Worm (Caenorhabditis elegans): ENCODE measurements around the gene F22F7.2.

The F22F7.2 gene

DNA sequence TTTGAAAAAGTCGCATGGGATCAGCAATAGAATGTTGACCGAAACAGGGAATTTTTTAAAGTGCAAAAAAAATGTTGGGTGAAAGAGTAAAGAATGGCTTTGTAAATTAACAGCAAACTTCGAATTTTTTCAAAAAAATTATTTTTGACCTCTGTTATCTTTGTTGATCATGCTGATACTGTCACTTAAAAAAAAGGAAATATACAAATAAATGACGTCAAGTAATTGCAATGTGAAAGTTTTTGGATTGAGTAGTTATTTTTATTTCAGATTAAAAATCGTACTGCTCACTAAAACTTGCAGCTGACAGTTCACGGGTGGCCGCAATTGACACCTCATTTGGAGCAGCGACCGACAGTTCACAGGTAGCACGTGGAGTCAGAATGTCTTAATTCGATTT is 28.3 kb downstream of the F22F7.2 start, which contains the start of gene C45H4.13:
Gene C45H4.13, minus strand, starts transcription at position 101 of the 400 bp plus-strand sequence.
- TF ChIP-seq nhr-23 (tag; optimal IDR thresholded peaks at IDR 0.05): no peak
- no peak for TF ChIP-seq nhr-11 (tag; optimal IDR thresholded peaks at IDR 0.05)
- no peak for TF ChIP-seq nhr-21 (tag; optimal IDR thresholded peaks at IDR 0.05)
- no peak for TF ChIP-seq ztf-1 (GFP tag; conservative IDR thresholded peaks at IDR 0.05)
- TF ChIP-seq nhr-237 (tag; optimal IDR thresholded peaks at IDR 0.05): no peak
- TF ChIP-seq blmp-1 (tag; optimal IDR thresholded peaks at IDR 0.05; ENCODE audit: insufficient read depth): no peak
- no peak for TF ChIP-seq ceh-16 (tag; optimal IDR thresholded peaks at IDR 0.05)
- TF ChIP-seq ztf-11 (tag; optimal IDR thresholded peaks at IDR 0.05): no peak
- no peak for TF ChIP-seq ama-1 (optimal IDR thresholded peaks at IDR 0.05)
- TF ChIP-seq zag-1 (tag; optimal IDR thresholded peaks at IDR 0.05): no peak
- TF ChIP-seq aly-2 (tag; optimal IDR thresholded peaks at IDR 0.05): no peak
- TF ChIP-seq lin-11 (tag; optimal IDR thresholded peaks at IDR 0.05): no peak
- no peak for TF ChIP-seq nhr-25 (tag; optimal IDR thresholded peaks at IDR 0.05)
- no peak for TF ChIP-seq fos-1 (tag; optimal IDR thresholded peaks at IDR 0.05)

DNA sequence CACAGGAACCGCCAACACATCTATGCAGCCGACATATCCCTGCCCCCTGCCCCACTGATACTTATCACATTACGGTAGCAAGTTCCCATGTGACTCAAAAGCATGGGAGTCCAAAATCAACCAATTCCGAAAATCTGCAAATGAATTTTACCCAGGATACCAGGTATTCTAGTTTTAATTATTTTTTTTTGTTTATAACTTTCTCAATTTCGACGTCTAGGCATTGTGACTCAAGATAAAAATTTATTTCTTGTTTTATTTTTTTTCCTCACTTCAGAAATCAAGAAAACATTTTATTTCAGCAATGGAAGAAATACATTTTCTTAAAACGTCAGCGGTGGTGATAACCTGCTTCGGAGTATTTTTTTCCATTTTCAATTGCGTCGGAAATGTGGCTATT is 28.9 kb downstream of the F22F7.2 start, which contains the start of gene srbc-24:
Gene srbc-24, plus strand, starts transcription at position 301 of the 400 bp plus-strand sequence.
- no peak for TF ChIP-seq elt-3 (tag; optimal IDR thresholded peaks at IDR 0.05)

DNA sequence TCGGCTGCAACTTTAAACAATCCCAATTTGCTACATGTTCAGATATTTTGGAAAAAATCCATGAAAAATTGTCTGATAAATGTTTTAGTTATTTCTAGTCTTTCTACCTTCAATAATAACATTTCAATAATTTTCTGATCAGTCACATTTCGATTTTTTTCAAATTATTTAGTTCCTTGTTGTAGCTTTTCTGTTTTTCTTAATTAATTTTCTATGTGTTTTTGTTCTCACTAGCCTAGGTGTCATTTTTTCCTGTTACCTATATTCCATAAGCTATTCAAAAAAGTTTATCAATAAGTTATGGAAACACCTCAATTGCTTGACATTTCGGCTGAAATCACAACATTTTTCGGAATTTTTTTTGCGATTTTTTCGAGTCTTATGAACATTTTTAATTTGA is 30.7 kb downstream of the F22F7.2 start, which contains the start of gene srbc-23:
Gene srbc-23, plus strand, starts transcription at position 301 of the 400 bp plus-strand sequence.
- TF ChIP-seq nhr-10 (tag; optimal IDR thresholded peaks at IDR 0.05) (no peak), nhr-12 (tag; optimal IDR thresholded peaks at IDR 0.05) (no peak), R02D3.7 (tag; optimal IDR thresholded peaks at IDR 0.05) (no peak), ZK546.5 (tag; optimal IDR thresholded peaks at IDR 0.05) (no peak), gmeb-1 (tag; optimal IDR thresholded peaks at IDR 0.05) (no peak), sem-4 (tag; optimal IDR thresholded peaks at IDR 0.05) (no peak), lin-11 (tag; optimal IDR thresholded peaks at IDR 0.05) (no peak), peb-1 (tag; optimal IDR thresholded peaks at IDR 0.05) (no peak), nhr-11 (tag; optimal IDR thresholded peaks at IDR 0.05) (no peak), nhr-25 (tag; optimal IDR thresholded peaks at IDR 0.05) (no peak), snpc-4 (tag; optimal IDR thresholded peaks at IDR 0.05) (no peak)

DNA sequence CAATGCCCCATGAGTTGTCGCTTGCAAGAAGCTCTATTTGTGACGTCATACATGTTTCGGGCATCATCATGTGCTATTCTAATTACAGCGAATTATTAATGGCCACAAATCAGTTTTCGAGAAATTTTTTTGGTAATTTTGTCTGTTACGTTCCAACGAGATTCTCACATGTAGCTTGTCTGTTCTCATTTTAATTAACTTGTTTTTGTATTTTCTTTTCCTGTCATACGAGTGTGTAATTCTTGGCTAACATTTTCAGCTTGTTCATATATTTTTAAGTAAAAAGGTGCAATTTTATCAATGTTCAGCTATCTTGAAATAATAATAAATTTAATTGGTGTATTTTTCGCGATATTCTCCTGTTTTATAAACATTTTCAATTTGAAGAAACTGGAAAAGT is 32.6 kb downstream of the F22F7.2 start, which contains the start of gene srbc-21:
Gene srbc-21, plus strand, starts transcription at position 301 of the 400 bp plus-strand sequence.
- TF ChIP-seq dmd-4 (tag; optimal IDR thresholded peaks at IDR 0.05) (no peak), nhr-77 (tag; optimal IDR thresholded peaks at IDR 0.05) (no peak), crh-2 (tag; optimal IDR thresholded peaks at IDR 0.05) (no peak)

DNA sequence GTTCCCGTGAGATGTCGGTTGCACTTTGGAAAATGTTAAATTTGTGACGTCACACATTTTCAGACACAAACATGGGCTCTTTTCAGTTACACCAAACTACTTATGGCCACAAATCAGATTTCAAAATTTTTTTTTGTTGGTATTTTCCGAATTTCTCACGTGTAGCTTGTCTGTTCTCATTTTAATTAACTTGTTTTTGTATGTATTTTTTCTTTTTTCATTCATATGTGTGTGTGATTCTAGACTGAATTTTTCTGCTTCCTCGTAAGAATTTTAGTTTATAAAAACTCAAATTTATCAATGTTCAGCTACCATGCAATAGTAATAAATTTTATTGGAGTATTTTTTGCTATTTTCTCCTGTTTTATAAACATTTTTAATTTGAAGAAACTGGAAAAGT is 34.2 kb downstream of the F22F7.2 start, which contains the start of gene srbc-22:
Gene srbc-22, plus strand, starts transcription at position 301 of the 400 bp plus-strand sequence.
- no peak for TF ChIP-seq nhr-77 (tag; optimal IDR thresholded peaks at IDR 0.05)
- no peak for TF ChIP-seq mdl-1 (tag; optimal IDR thresholded peaks at IDR 0.05)
- TF ChIP-seq ama-1 (optimal IDR thresholded peaks at IDR 0.05): no peak
- no peak for TF ChIP-seq ztf-1 (GFP tag; conservative IDR thresholded peaks at IDR 0.05)
- no peak for TF ChIP-seq fos-1 (tag; optimal IDR thresholded peaks at IDR 0.05)
- no peak for TF ChIP-seq sem-4 (tag; optimal IDR thresholded peaks at IDR 0.05)
- TF ChIP-seq unc-55 (GFP tag; optimal IDR thresholded peaks at IDR 0.05): no peak
- no peak for TF ChIP-seq crh-2 (tag; optimal IDR thresholded peaks at IDR 0.05)
- TF ChIP-seq gmeb-1 (tag; optimal IDR thresholded peaks at IDR 0.05): no peak
- no peak for TF ChIP-seq ZK546.5 (tag; optimal IDR thresholded peaks at IDR 0.05)
- TF ChIP-seq blmp-1 (tag; optimal IDR thresholded peaks at IDR 0.05; ENCODE audit: insufficient read depth): no peak
- TF ChIP-seq alr-1 (tag; optimal IDR thresholded peaks at IDR 0.05): no peak
- no peak for TF ChIP-seq lin-13 (GFP tag; optimal IDR thresholded peaks at IDR 0.05)
- TF ChIP-seq ztf-4 (tag; optimal IDR thresholded peaks at IDR 0.05): no peak
- TF ChIP-seq unc-39 (tag; optimal IDR thresholded peaks at IDR 0.05): no peak

DNA sequence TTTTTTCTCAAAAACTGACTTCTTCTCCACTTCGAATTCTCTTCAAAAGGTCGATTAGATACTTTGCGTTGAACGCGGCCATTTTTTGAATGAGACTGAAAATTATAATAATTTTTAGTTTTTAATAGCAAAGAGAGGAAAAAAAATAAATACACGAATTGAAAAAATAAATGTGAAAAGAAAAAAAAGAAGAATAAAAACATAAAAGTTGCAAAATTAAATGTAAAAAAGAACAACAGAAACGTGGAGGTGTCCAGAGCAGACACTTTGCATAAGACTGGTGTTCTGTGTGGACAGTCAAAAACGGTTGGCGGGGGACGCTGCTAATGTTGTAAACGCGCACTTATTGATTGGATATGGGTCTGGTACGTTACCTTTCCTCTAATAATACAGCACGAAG is 36.7 kb downstream of the F22F7.2 start, which contains the start of gene C45H4.14:
Gene C45H4.14, minus strand, starts transcription at position 101 of the 400 bp plus-strand sequence.
- TF ChIP-seq nhr-10 (tag; optimal IDR thresholded peaks at IDR 0.05) (no peak), lin-13 (GFP tag; optimal IDR thresholded peaks at IDR 0.05) (no peak), Y55F3AM.14 (GFP tag; optimal IDR thresholded peaks at IDR 0.05) (no peak), nhr-23 (tag; optimal IDR thresholded peaks at IDR 0.05) (no peak), mdl-1 (tag; optimal IDR thresholded peaks at IDR 0.05) (no peak), R02D3.7 (tag; optimal IDR thresholded peaks at IDR 0.05) (no peak), ztf-1 (GFP tag; conservative IDR thresholded peaks at IDR 0.05) (no peak), F13H6.1 (tag; optimal IDR thresholded peaks at IDR 0.05) (no peak), zag-1 (tag; optimal IDR thresholded peaks at IDR 0.05) (no peak), nhr-129 (tag; optimal IDR thresholded peaks at IDR 0.05) (no peak)

All from whole organism, L2 larva.